Fruit fly (Drosophila melanogaster) whole organism, pupa: Measurements from ENCODE around the gene Pcyt2.

Source experiments
- CG10348 ChIP-seq: fragments of 200-800 bp; sonication (Bioruptor generic); IDR thresholded peaks from 2 replicates; pipeline ENCODE4 v1.3.6; 2022; ENCODE audit warnings: missing biosample characterization, missing genetic modification characterization
- CG12605 ChIP-seq: fragments of 200-800 bp; sonication (Bioruptor generic); IDR thresholded peaks from 2 replicates; pipeline ENCODE4 v1.3.6; 2022; ENCODE audit warnings: missing biosample characterization, missing genetic modification characterization
- CG13204 ChIP-seq: fragments of 200-800 bp; sonication (Bioruptor generic); optimal IDR thresholded peaks from 2 replicates; lab custom pipeline; 2018; ENCODE audit warnings: missing biosample characterization, mild to moderate bottlenecking, missing genetic modification characterization, moderate library complexity
- CG15710 ChIP-seq: fragments of 200-800 bp; sonication (Bioruptor generic); optimal IDR thresholded peaks from 2 replicates; lab custom pipeline; 2018; ENCODE audit warnings: missing biosample characterization, mild to moderate bottlenecking, missing genetic modification characterization, moderate library complexity
- CG17806 ChIP-seq: fragments of 200-800 bp; sonication (Bioruptor generic); optimal IDR thresholded peaks from 2 replicates; lab custom pipeline; 2018; ENCODE audit warnings: missing biosample characterization, mild to moderate bottlenecking, missing genetic modification characterization, moderate library complexity
- CG32121 ChIP-seq: fragments of 200-800 bp; sonication (Bioruptor generic); IDR thresholded peaks from 2 replicates; pipeline ENCODE4 v1.3.6; 2022; ENCODE audit warnings: missing biosample characterization, missing genetic modification characterization
- CG34367 ChIP-seq: fragments of 200-800 bp; sonication (Bioruptor generic); optimal IDR thresholded peaks from 2 replicates; lab custom pipeline; 2018; ENCODE audit warnings: missing biosample characterization, mild to moderate bottlenecking, missing genetic modification characterization
- CG8159 ChIP-seq: fragments of 200-800 bp; sonication (Bioruptor generic); optimal IDR thresholded peaks from 3 replicates; lab custom pipeline; 2018; ENCODE audit warnings: missing biosample characterization, mild to moderate bottlenecking, missing genetic modification characterization, moderate library complexity
- CG8301 ChIP-seq: fragments of 200-800 bp; sonication (Bioruptor generic); optimal IDR thresholded peaks from 2 replicates; lab custom pipeline; 2018; ENCODE audit warnings: missing biosample characterization, mild to moderate bottlenecking, missing genetic modification characterization
- CG9948 ChIP-seq: fragments of 200-800 bp; sonication (Bioruptor generic); optimal IDR thresholded peaks from 2 replicates; lab custom pipeline; 2018; ENCODE audit warnings: missing biosample characterization, mild to moderate bottlenecking, missing genetic modification characterization, moderate library complexity
- D1 ChIP-seq: fragments of 200-800 bp; sonication (Bioruptor generic); optimal IDR thresholded peaks from 2 replicates; lab custom pipeline; 2018; ENCODE audit warnings: missing biosample characterization, mild to moderate bottlenecking, missing genetic modification characterization, moderate library complexity
- EcR ChIP-seq: fragments of 200-800 bp; sonication (Bioruptor generic); optimal IDR thresholded peaks from 3 replicates; lab custom pipeline; 2019; ENCODE audit warnings: missing biosample characterization, missing genetic modification characterization, mild to moderate bottlenecking, moderate library complexity, missing genetic modification reagents
- Ets98B ChIP-seq: fragments of 200-800 bp; sonication (Bioruptor generic); IDR thresholded peaks from 2 replicates; pipeline ENCODE4 v1.3.6; 2022; ENCODE audit warnings: missing biosample characterization, missing genetic modification characterization
- Pif1A ChIP-seq: fragments of 200-800 bp; sonication (Bioruptor generic); optimal IDR thresholded peaks from 3 replicates; lab custom pipeline; 2016; ENCODE audit warnings: missing biosample characterization, missing genetic modification characterization
- Pif1B ChIP-seq: fragments of 200-800 bp; sonication (Bioruptor generic); optimal IDR thresholded peaks from 3 replicates; lab custom pipeline; 2016; ENCODE audit warnings: missing biosample characterization, missing genetic modification characterization
- Snoo ChIP-seq: fragments of 200-800 bp; sonication (Bioruptor generic); optimal IDR thresholded peaks from 3 replicates; lab custom pipeline; 2017; ENCODE audit warnings: missing biosample characterization, mild to moderate bottlenecking, missing genetic modification characterization, inconsistent platforms
- fd96Ca ChIP-seq: fragments of 200-800 bp; sonication (Bioruptor generic); IDR thresholded peaks from 3 replicates; pipeline ENCODE4 v1.3.6; 2022; ENCODE audit warnings: missing biosample characterization, missing genetic modification characterization
- rn ChIP-seq: fragments of 200-800 bp; sonication (Bioruptor generic); IDR thresholded peaks from 2 replicates; pipeline ENCODE4 v1.3.6; 2022; ENCODE audit warnings: missing biosample characterization, missing genetic modification characterization

The Pcyt2 gene

DNA sequence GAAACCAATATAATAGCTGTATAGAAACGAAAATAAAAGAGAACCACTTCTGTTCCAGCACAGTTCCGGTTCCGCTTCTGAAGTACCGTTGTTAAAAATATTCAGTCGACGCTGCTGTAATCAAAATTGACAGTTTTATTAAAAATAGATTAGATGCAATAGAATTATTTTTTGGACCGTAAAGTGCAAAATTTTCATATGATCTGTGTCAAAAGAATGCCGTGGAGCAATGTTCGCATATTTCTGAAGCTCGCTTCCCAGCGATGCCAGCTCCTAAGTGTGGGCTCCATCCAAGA is 49.5 kb downstream of the Pcyt2 start, which contains the start of the genes CG18170 and CG33791:
Gene CG18170, plus strand, starts transcription at position 122 of the 296 bp plus-strand sequence.
Gene CG33791, plus strand, starts transcription at position 122 of the 296 bp plus-strand sequence.
- TF ChIP-seq CG32121 = no peak
- TF ChIP-seq CG8159 (tag; lab: Kevin White, UChicago) = no peak
- TF ChIP-seq Pif1B (GFP tag; lab: Kevin White, UChicago) = no peak
- no peak for TF ChIP-seq rn
- TF ChIP-seq CG10348 (GFP tag; lab: Robert Waterston, UW) = no peak
- TF ChIP-seq D1 (tag; lab: Kevin White, UChicago) = no peak
- no peak for TF ChIP-seq fd96Ca (GFP tag; lab: Robert Waterston, UW)
- TF ChIP-seq CG12605 (GFP tag; lab: Robert Waterston, UW) = no peak
- TF ChIP-seq Pif1A (GFP tag; lab: Kevin White, UChicago) = no peak
- no peak for TF ChIP-seq CG9948 (tag; lab: Kevin White, UChicago)
- TF ChIP-seq Snoo (tag; lab: Kevin White, UChicago) = no peak
- no peak for TF ChIP-seq CG34367 (tag; lab: Kevin White, UChicago)
- TF ChIP-seq CG17806 (tag; lab: Kevin White, UChicago) = no peak
- TF ChIP-seq CG13204 (GFP tag; lab: Kevin White, UChicago) = no peak
- TF ChIP-seq Ets98B (GFP tag; lab: Robert Waterston, UW) = no peak
- no peak for TF ChIP-seq CG8301
- no peak for TF ChIP-seq CG15710
- TF ChIP-seq EcR = no peak
